Worm (Caenorhabditis elegans) whole organism, young adult: ENCODE data around the gene nhr-37.
A peak's percentile ranks its signal among the peaks of the same experiment; 100 is the strongest.

Experiments
- B0261.1 ChIP-seq: sonication (generic microtip); optimal IDR thresholded peaks from 2 replicates; lab custom pipeline; 2016; ENCODE audit warnings: mild to moderate bottlenecking, missing genetic modification characterization, moderate library complexity, missing compliant biosample characterization
- C06A6.2 ChIP-seq: fragments of 200-800 bp; sonication (Bioruptor generic); conservative IDR thresholded peaks from 2 replicates; pipeline ENCODE4 v1.3.6; 2022; ENCODE audit warnings: missing genetic modification characterization, missing compliant biosample characterization
- D2030.7 ChIP-seq: fragments of 200-800 bp; sonication (Bioruptor generic); IDR thresholded peaks from 2 replicates; pipeline ENCODE4 v1.3.6; 2022; ENCODE audit warnings: missing genetic modification reagents, missing genetic modification characterization, missing compliant biosample characterization
- F33H1.4 ChIP-seq: fragments of 200-800 bp; sonication (Bioruptor generic); IDR thresholded peaks from 2 replicates; pipeline ENCODE4 v1.3.6; 2022; ENCODE audit warnings: missing genetic modification reagents, missing genetic modification characterization, missing compliant biosample characterization
- F39B2.1 ChIP-seq: fragments of 200-800 bp; sonication (Bioruptor generic); IDR thresholded peaks from 2 replicates; pipeline ENCODE4 v1.3.6; 2022; ENCODE audit warnings: missing genetic modification reagents, missing genetic modification characterization, missing compliant biosample characterization
- F55B11.4 ChIP-seq: sonication (generic microtip); optimal IDR thresholded peaks from 2 replicates; lab custom pipeline; 2016; ENCODE audit warnings: missing compliant biosample characterization, missing genetic modification characterization, borderline replicate concordance; ENCODE audit not compliant: insufficient read depth
- F57C9.4 ChIP-seq: sonication (generic microtip); optimal IDR thresholded peaks from 2 replicates; lab custom pipeline; 2017; ENCODE audit warnings: mild to moderate bottlenecking, missing genetic modification characterization, missing compliant biosample characterization
- T07F8.4 ChIP-seq: sonication (generic microtip); optimal IDR thresholded peaks from 2 replicates; lab custom pipeline; 2016; ENCODE audit warnings: mild to moderate bottlenecking, missing genetic modification characterization, moderate library complexity, missing compliant biosample characterization
- T26A5.8 ChIP-seq: sonication (generic microtip); optimal IDR thresholded peaks from 2 replicates; lab custom pipeline; 2016; ENCODE audit warnings: missing genetic modification characterization, missing compliant biosample characterization
- Y53G8AR.9 ChIP-seq: fragments of 200-800 bp; sonication (Bioruptor generic); conservative IDR thresholded peaks from 2 replicates; pipeline ENCODE4 v1.3.6; 2022; ENCODE audit warnings: missing genetic modification reagents, missing genetic modification characterization, missing compliant biosample characterization
- ZK185.1 ChIP-seq: sonication (generic microtip); optimal IDR thresholded peaks from 2 replicates; lab custom pipeline; 2016; ENCODE audit warnings: mild to moderate bottlenecking, missing genetic modification characterization, missing compliant biosample characterization; ENCODE audit not compliant: poor library complexity, severe bottlenecking
- aptf-3 ChIP-seq: fragments of 200-800 bp; sonication (Bioruptor generic); IDR thresholded peaks from 2 replicates; pipeline ENCODE4 v1.3.6; 2022; ENCODE audit warnings: missing genetic modification characterization, missing compliant biosample characterization
- atf-7 ChIP-seq: sonication (generic microtip); optimal IDR thresholded peaks from 2 replicates; lab custom pipeline; 2017; ENCODE audit warnings: mild to moderate bottlenecking, missing genetic modification characterization, missing compliant biosample characterization
- attf-3 ChIP-seq: fragments of 200-800 bp; sonication (Bioruptor generic); conservative IDR thresholded peaks from 2 replicates; pipeline ENCODE4 v1.3.6; 2022; ENCODE audit warnings: missing genetic modification reagents, missing genetic modification characterization, missing compliant biosample characterization
- attf-5 ChIP-seq: fragments of 200-800 bp; sonication (Bioruptor generic); optimal IDR thresholded peaks from 2 replicates; lab custom pipeline; 2018; ENCODE audit warnings: mild to moderate bottlenecking, missing genetic modification characterization, missing compliant biosample characterization
- attf-6 ChIP-seq: fragments of 200-800 bp; sonication (Bioruptor generic); IDR thresholded peaks from 2 replicates; pipeline ENCODE4 v1.3.6; 2022; ENCODE audit warnings: missing genetic modification reagents, missing genetic modification characterization, missing compliant biosample characterization
- cebp-1 ChIP-seq, 2 experiments: fragments of 200-800 bp in 1 of 2; sonication (Bioruptor generic) in 1 of 2; sonication (generic microtip) in 1 of 2; IDR thresholded peaks in 1 of 2; optimal IDR thresholded peaks in 1 of 2; 2 replicates each; pipeline versions ENCODE4 v1.3.6 to Lab custom; 2017 to 2022; ENCODE audit warnings: missing compliant biosample characterization in 2 of 2, missing genetic modification characterization in 2 of 2, mild to moderate bottlenecking in 1 of 2, missing genetic modification reagents in 1 of 2, moderate library complexity in 1 of 2
- ceh-40 ChIP-seq: fragments of 200-800 bp; sonication (Bioruptor generic); IDR thresholded peaks from 2 replicates; pipeline ENCODE4 v1.3.6; 2022; ENCODE audit warnings: missing genetic modification characterization, missing compliant biosample characterization
- ceh-91 ChIP-seq: fragments of 200-800 bp; sonication (Bioruptor generic); IDR thresholded peaks from 2 replicates; pipeline ENCODE4 v1.3.6; 2022; ENCODE audit warnings: missing genetic modification reagents, missing genetic modification characterization, missing compliant biosample characterization
- dpff-1 ChIP-seq: sonication (generic microtip); optimal IDR thresholded peaks from 2 replicates; lab custom pipeline; 2017; ENCODE audit warnings: mild to moderate bottlenecking, missing genetic modification characterization, missing compliant biosample characterization
- dpl-1 ChIP-seq: fragments of 150-350 bp; optimal IDR thresholded peaks from 2 replicates; lab custom pipeline; 2014; ENCODE audit warnings: missing biosample characterization, missing genetic modification reagents, missing genetic modification characterization
- fkh-3 ChIP-seq: sonication (generic microtip); optimal IDR thresholded peaks from 2 replicates; lab custom pipeline; 2016; ENCODE audit warnings: mild to moderate bottlenecking, missing genetic modification characterization, missing compliant biosample characterization
- hlh-26 ChIP-seq: fragments of 200-800 bp; sonication (Bioruptor generic); conservative IDR thresholded peaks from 2 replicates; pipeline ENCODE4 v1.3.6; 2022; ENCODE audit warnings: missing genetic modification reagents, missing genetic modification characterization, missing compliant biosample characterization
- hmg-20 ChIP-seq: fragments of 200-800 bp; sonication (Bioruptor generic); IDR thresholded peaks from 2 replicates; pipeline ENCODE4 v1.3.6; 2022; ENCODE audit warnings: missing genetic modification reagents, missing genetic modification characterization, missing compliant biosample characterization
- hrde-1 ChIP-seq: sonication (generic microtip); optimal IDR thresholded peaks from 2 replicates; lab custom pipeline; 2016; ENCODE audit warnings: missing genetic modification characterization, mild to moderate bottlenecking, missing compliant biosample characterization, moderate library complexity, missing genotype, missing genetic modification reagents, borderline replicate concordance
- lag-1 ChIP-seq: fragments of 200-800 bp; sonication (Bioruptor generic); IDR thresholded peaks from 2 replicates; pipeline ENCODE4 v1.3.6; 2022; ENCODE audit warnings: missing genetic modification reagents, missing genetic modification characterization, missing compliant biosample characterization
- lin-26 ChIP-seq: fragments of 200-800 bp; sonication (Bioruptor generic); IDR thresholded peaks from 2 replicates; pipeline ENCODE4 v1.3.6; 2022; ENCODE audit warnings: missing genetic modification reagents, missing genetic modification characterization, missing compliant biosample characterization
- lin-35 ChIP-seq, 3 experiments: fragments of 150-350 bp in 2 of 3; sonication (generic microtip) in 1 of 3; optimal IDR thresholded peaks; 2 replicates each; lab custom pipeline; 2014 to 2018; ENCODE audit warnings: missing biosample characterization in 3 of 3, missing genetic modification characterization in 3 of 3, missing genetic modification reagents in 3 of 3
- lir-1 ChIP-seq: fragments of 200-800 bp; sonication (Bioruptor generic); conservative IDR thresholded peaks from 2 replicates; pipeline ENCODE4 v1.3.6; 2022; ENCODE audit warnings: missing genetic modification reagents, missing genetic modification characterization, missing compliant biosample characterization
- lsl-1 ChIP-seq: fragments of 200-800 bp; sonication (Bioruptor generic); optimal IDR thresholded peaks from 2 replicates; lab custom pipeline; 2018; ENCODE audit warnings: mild to moderate bottlenecking, missing genetic modification characterization, moderate library complexity, missing compliant biosample characterization
- madf-3 ChIP-seq: fragments of 200-800 bp; sonication (Bioruptor generic); IDR thresholded peaks from 2 replicates; pipeline ENCODE4 v1.3.6; 2022; ENCODE audit warnings: missing genetic modification reagents, missing genetic modification characterization, missing compliant biosample characterization
- madf-6 ChIP-seq: fragments of 200-800 bp; sonication (Bioruptor generic); IDR thresholded peaks from 2 replicates; pipeline ENCODE4 v1.3.6; 2022; ENCODE audit warnings: missing genetic modification reagents, missing genetic modification characterization, missing compliant biosample characterization
- madf-8 ChIP-seq: fragments of 200-800 bp; sonication (Bioruptor generic); conservative IDR thresholded peaks from 2 replicates; pipeline ENCODE4 v1.3.6; 2022; ENCODE audit warnings: missing genetic modification reagents, missing genetic modification characterization, missing compliant biosample characterization
- nfya-2 ChIP-seq: fragments of 200-800 bp; sonication (Bioruptor generic); IDR thresholded peaks from 2 replicates; pipeline ENCODE4 v1.3.6; 2022; ENCODE audit warnings: missing genetic modification reagents, missing genetic modification characterization, missing compliant biosample characterization
- nhr-80 ChIP-seq: sonication (generic microtip); optimal IDR thresholded peaks from 2 replicates; lab custom pipeline; 2016; ENCODE audit warnings: missing genetic modification characterization, missing compliant biosample characterization
- rcor-1 ChIP-seq: fragments of 200-800 bp; sonication (Bioruptor generic); IDR thresholded peaks from 2 replicates; pipeline ENCODE4 v1.3.6; 2022; ENCODE audit warnings: missing genetic modification reagents, missing genetic modification characterization, missing compliant biosample characterization
- repo-1 ChIP-seq: sonication (generic microtip); optimal IDR thresholded peaks from 2 replicates; lab custom pipeline; 2017; ENCODE audit warnings: mild to moderate bottlenecking, missing genetic modification characterization, missing compliant biosample characterization
- rpc-1 ChIP-seq, 2 experiments: fragments of 150-350 bp in 1 of 2; sonication (generic microtip) in 1 of 2; optimal IDR thresholded peaks; 2 replicates each; lab custom pipeline; 2014 to 2018; ENCODE audit warnings: missing biosample characterization in 1 of 2, missing genetic modification characterization in 1 of 2, missing genetic modification reagents in 1 of 2, missing genotype in 1 of 2
- snpc-3.4 ChIP-seq: sonication (generic microtip); optimal IDR thresholded peaks from 2 replicates; lab custom pipeline; 2017; ENCODE audit warnings: missing genetic modification characterization, mild to moderate bottlenecking, missing compliant biosample characterization, antibody characterized with exemption, moderate library complexity, missing genotype, missing genetic modification reagents
- sptf-2 ChIP-seq: fragments of 200-800 bp; sonication (Bioruptor generic); optimal IDR thresholded peaks from 2 replicates; lab custom pipeline; 2018; ENCODE audit warnings: mild to moderate bottlenecking, missing genetic modification characterization, missing compliant biosample characterization
- tbp1 ChIP-seq: fragments of 200-800 bp; sonication (Bioruptor generic); optimal IDR thresholded peaks from 2 replicates; lab custom pipeline; 2018; ENCODE audit warnings: mild to moderate bottlenecking, missing genetic modification characterization, missing compliant biosample characterization
- zim-3 ChIP-seq: sonication (generic microtip); optimal IDR thresholded peaks from 2 replicates; lab custom pipeline; 2017; ENCODE audit warnings: mild to moderate bottlenecking, missing genetic modification characterization, moderate library complexity, missing compliant biosample characterization
- ztf-22 ChIP-seq: fragments of 200-800 bp; sonication (Bioruptor generic); optimal IDR thresholded peaks from 2 replicates; lab custom pipeline; 2018; ENCODE audit warnings: mild to moderate bottlenecking, missing genetic modification characterization, moderate library complexity, missing compliant biosample characterization
- ztf-28 ChIP-seq: fragments of 200-800 bp; sonication (Bioruptor generic); IDR thresholded peaks from 2 replicates; pipeline ENCODE4 v1.3.6; 2022; ENCODE audit warnings: missing genetic modification reagents, missing genetic modification characterization, missing compliant biosample characterization
- ztf-6 ChIP-seq: fragments of 200-800 bp; sonication (Bioruptor generic); IDR thresholded peaks from 2 replicates; pipeline ENCODE4 v1.3.6; 2022; ENCODE audit warnings: missing genetic modification reagents, missing genetic modification characterization, missing compliant biosample characterization

nhr-37 gene

ce11 chrV:6606197-6606596, 15.8 kb upstream of the nhr-37 start:
- TF ChIP-seq nhr-80 (tag; lab: Kevin White, UChicago): peak; percentile 36
- TF ChIP-seq madf-3 (GFP tag; lab: Robert Waterston, UW): 0 out of 2 replicates have a peak, but pooled peaks have one; percentile 45
- no peak for TF ChIP-seq atf-7
- TF ChIP-seq lin-35 (GFP tag; optimal IDR thresholded peaks at IDR 0.05; lab: Kevin White, UChicago): peak in 1 of 3 experiments; percentile 18
- TF ChIP-seq T07F8.4 (tag; lab: Kevin White, UChicago): no peak
- peak; percentile 37 for TF ChIP-seq hrde-1 (tag; lab: Kevin White, UChicago)
- TF ChIP-seq cebp-1 (GFP tag; IDR thresholded peaks at IDR 0.05; lab: Robert Waterston, UW): peak; percentile 83
- TF ChIP-seq cebp-1 (tag; optimal IDR thresholded peaks at IDR 0.05; lab: Kevin White, UChicago): peak; percentile 96
- TF ChIP-seq F39B2.1: 0 out of 2 replicates have a peak, but pooled peaks have one; percentile 44
- TF ChIP-seq repo-1: peak; percentile 3
- peak; percentile 10 for TF ChIP-seq sptf-2 (GFP tag; lab: Kevin White, UChicago)
- TF ChIP-seq lin-26 (GFP tag; lab: Robert Waterston, UW): no peak
- peak; percentile 56 for TF ChIP-seq dpff-1 (tag; lab: Kevin White, UChicago)
- no peak for TF ChIP-seq C06A6.2 (GFP tag; lab: Robert Waterston, UW)
- 0 out of 2 replicates have a peak, but pooled peaks have one; percentile 36 for TF ChIP-seq nfya-2 (GFP tag; lab: Robert Waterston, UW)
- TF ChIP-seq attf-5 (GFP tag; lab: Kevin White, UChicago): peak; percentile 51
- TF ChIP-seq tbp1: peak; percentile 25
- no peak for TF ChIP-seq fkh-3
- peak; percentile 29; the same call in 1 of the 2 replicates for TF ChIP-seq madf-6 (GFP tag; lab: Robert Waterston, UW)
- TF ChIP-seq aptf-3 (GFP tag; lab: Robert Waterston, UW): no peak

DNA sequence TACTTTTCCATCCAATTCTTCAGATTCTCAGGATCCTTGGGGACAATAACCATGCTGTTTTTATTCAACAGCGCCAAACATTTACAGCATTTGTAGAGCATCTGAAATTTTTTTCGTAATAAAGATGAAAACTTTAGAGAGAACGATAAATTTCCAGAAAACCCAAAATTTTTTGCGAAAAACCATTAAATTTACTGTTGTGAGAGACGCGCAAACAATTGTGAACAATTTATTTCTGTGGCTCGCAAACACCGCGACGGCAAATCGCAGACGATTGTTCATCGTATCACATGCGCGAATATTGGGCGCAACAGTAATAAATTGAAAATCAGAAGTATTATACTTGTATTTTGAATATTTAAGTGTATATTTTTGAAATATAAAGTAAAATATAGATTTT, 10.9 kb upstream of the nhr-37 start, which contains the start of gene gon-14:
Gene gon-14 (minus strand): TSS at position 101 of the 400 bp plus-strand sequence.
- no peak for TF ChIP-seq B0261.1 (tag; lab: Kevin White, UChicago)
- TF ChIP-seq rpc-1 (optimal IDR thresholded peaks at IDR 0.05; lab: Kevin White, UChicago): no peak
- no peak for TF ChIP-seq rpc-1 (tag; optimal IDR thresholded peaks at IDR 0.05; lab: Kevin White, UChicago)
- no peak for TF ChIP-seq ztf-6 (GFP tag; lab: Robert Waterston, UW)
- TF ChIP-seq hmg-20 (GFP tag; lab: Robert Waterston, UW): no peak
- TF ChIP-seq ceh-40 (GFP tag; lab: Robert Waterston, UW): no peak
- no peak for TF ChIP-seq Y53G8AR.9 (GFP tag; lab: Robert Waterston, UW)
- TF ChIP-seq zim-3 (tag; lab: Kevin White, UChicago): no peak
- TF ChIP-seq ztf-28 (GFP tag; lab: Robert Waterston, UW): no peak
- no peak for TF ChIP-seq F55B11.4 (tag; lab: Kevin White, UChicago)
- no peak for TF ChIP-seq lag-1 (GFP tag; lab: Robert Waterston, UW)
- TF ChIP-seq attf-6 (GFP tag; lab: Robert Waterston, UW): no peak
- TF ChIP-seq F57C9.4: no peak
- no peak for TF ChIP-seq D2030.7 (GFP tag; lab: Robert Waterston, UW)
- TF ChIP-seq ceh-91 (GFP tag; lab: Robert Waterston, UW): no peak
- TF ChIP-seq ZK185.1 (tag; lab: Kevin White, UChicago): no peak
- no peak for TF ChIP-seq lir-1 (GFP tag; lab: Robert Waterston, UW)
- TF ChIP-seq, all 124 proteins: peak for 0

ce11 chrV:6611504-6611903, 10.5 kb upstream of the nhr-37 start:
- TF ChIP-seq lsl-1 (GFP tag; lab: Kevin White, UChicago) (peak; percentile 91), hlh-26 (GFP tag; lab: Robert Waterston, UW) (no peak), T26A5.8 (no peak), F33H1.4 (GFP tag; lab: Robert Waterston, UW) (peak; percentile 56), rcor-1 (GFP tag; lab: Robert Waterston, UW) (0 out of 2 replicates have a peak, but pooled peaks have one; percentile 20), dpl-1 (peak; percentile 42), snpc-3.4 (peak; percentile 45), attf-3 (GFP tag; lab: Robert Waterston, UW) (no peak), ztf-22 (no peak), lin-35 (GFP tag; optimal IDR thresholded peaks at IDR 0.05; lab: Kevin White, UChicago) (peak in 1 of 3 experiments; percentile 19), ceh-91 (GFP tag; lab: Robert Waterston, UW) (peak; percentile 69), madf-8 (peak; percentile 92), nhr-80 (tag; lab: Kevin White, UChicago) (no peak)
